Worm (Caenorhabditis elegans): Measurements from ENCODE around the gene R11A8.1.
A peak's percentile ranks its signal among the peaks of the same experiment; 100 is the strongest.

Gene R11A8.1

DNA sequence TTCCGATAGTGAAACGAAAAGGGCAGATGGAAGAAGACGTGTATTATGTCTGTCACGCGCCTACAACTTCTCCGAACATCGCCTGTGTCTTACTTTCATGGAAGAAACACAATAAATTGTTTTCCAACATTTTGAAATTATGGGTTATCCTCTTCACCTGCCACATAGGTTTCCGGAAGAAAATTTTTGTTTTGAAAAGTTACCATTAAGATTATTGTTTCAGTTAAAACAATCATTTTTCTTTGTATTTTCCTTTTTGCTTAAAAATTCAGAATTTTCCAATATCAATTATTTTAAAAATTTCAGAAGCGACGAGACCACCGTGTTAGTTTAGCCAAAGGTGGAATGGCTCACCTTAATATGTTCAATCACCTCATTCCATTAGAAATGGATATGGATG is 17.6 kb upstream of the R11A8.1 start, which contains the start of gene mask-1:
Gene mask-1 (plus strand): TSS at position 301 of the 400 bp plus-strand sequence.
- peak; percentile 23 for TF ChIP-seq blmp-1 (tag; optimal IDR thresholded peaks at IDR 0.05)
- no peak for TF ChIP-seq egl-27 (tag; optimal IDR thresholded peaks at IDR 0.05)

DNA sequence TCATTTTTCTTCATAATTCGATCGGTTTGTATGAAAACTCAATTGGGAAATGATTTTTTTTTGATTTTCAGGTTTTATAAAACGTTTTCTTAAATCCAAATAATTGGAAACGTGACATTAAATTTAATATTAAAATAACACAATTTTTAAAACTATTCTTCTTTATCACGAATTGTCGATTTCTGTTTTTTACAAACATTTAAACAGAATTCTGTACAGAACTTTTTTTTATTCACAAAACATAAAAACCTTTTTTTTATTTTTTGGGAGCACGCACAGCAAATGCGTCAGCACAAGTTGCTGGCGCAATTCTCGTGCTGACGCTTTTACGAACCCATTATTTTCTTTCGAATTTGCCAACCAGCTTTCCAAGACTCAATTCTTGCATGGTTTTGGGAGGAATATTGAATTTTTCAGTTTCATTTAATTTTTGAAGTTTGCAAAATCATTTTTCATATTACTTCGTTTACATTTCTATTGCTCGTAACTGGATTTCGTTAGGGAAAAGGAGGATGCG is 16.9 kb upstream of the R11A8.1 start, which contains the start of gene mpz-5:
Gene mpz-5 (minus strand): TSS at position 51 of the 517 bp plus-strand sequence.
- no peak for TF ChIP-seq sup-37 (GFP tag; optimal IDR thresholded peaks at IDR 0.05)
- peak; percentile 51 for TF ChIP-seq isw-1 (GFP tag; IDR thresholded peaks at IDR 0.05)
- TF ChIP-seq ceh-88 (GFP tag; IDR thresholded peaks at IDR 0.05), result peak; percentile 51
- no peak for TF ChIP-seq pqm-1 (tag; optimal IDR thresholded peaks at IDR 0.05)
- TF ChIP-seq zag-1 (tag; optimal IDR thresholded peaks at IDR 0.05), result no peak
- TF ChIP-seq grh-1 (GFP tag; IDR thresholded peaks at IDR 0.05), result peak; percentile 10; the same call in 1 of the 2 replicates
- TF ChIP-seq mep-1 (tag; optimal IDR thresholded peaks at IDR 0.05), result peak; percentile 96
- peak; percentile 34 for TF ChIP-seq fos-1 (tag; optimal IDR thresholded peaks at IDR 0.05)
- TF ChIP-seq nhr-20 (tag; optimal IDR thresholded peaks at IDR 0.05), result peak; percentile 79
- TF ChIP-seq aly-2 (tag; optimal IDR thresholded peaks at IDR 0.05), result no peak
- TF ChIP-seq aha-1 (tag; optimal IDR thresholded peaks at IDR 0.05), result no peak
- TF ChIP-seq nhr-71 (tag; optimal IDR thresholded peaks at IDR 0.05), result peak; percentile 88
- peak; percentile 39 for TF ChIP-seq C16A3.4 (tag; optimal IDR thresholded peaks at IDR 0.05)
- no peak for TF ChIP-seq unc-130 (tag; optimal IDR thresholded peaks at IDR 0.05)
- TF ChIP-seq ceh-8 (GFP tag; optimal IDR thresholded peaks at IDR 0.05), result peak; percentile 7
- no peak for TF ChIP-seq ceh-90 (tag; optimal IDR thresholded peaks at IDR 0.05)
- peak in 2 of 6 experiments; percentile 14 to 48 for TF ChIP-seq elt-3 (tag; optimal IDR thresholded peaks at IDR 0.05)
- TF ChIP-seq efl-3 (GFP tag; optimal IDR thresholded peaks at IDR 0.05), result no peak
- TF ChIP-seq egl-13 (tag; optimal IDR thresholded peaks at IDR 0.05), result peak; percentile 43
- no peak for TF ChIP-seq ets-5 (GFP tag; IDR thresholded peaks at IDR 0.05)
- no peak for TF ChIP-seq nhr-28 (tag; optimal IDR thresholded peaks at IDR 0.05)
- no peak for TF ChIP-seq fkh-4 (tag; optimal IDR thresholded peaks at IDR 0.05; ENCODE audit: borderline replicate concordance)
- TF ChIP-seq lir-3 (tag; optimal IDR thresholded peaks at IDR 0.05; ENCODE audit: poor library complexity), result peak; percentile 23
- peak; percentile 36 for TF ChIP-seq lin-13 (GFP tag; optimal IDR thresholded peaks at IDR 0.05)
- peak; percentile 79 for TF ChIP-seq lin-14 (GFP tag; optimal IDR thresholded peaks at IDR 0.05)
- TF ChIP-seq blmp-1 (tag; optimal IDR thresholded peaks at IDR 0.05), result peak; percentile 66
- peak; percentile 75 for TF ChIP-seq nhr-90 (tag; optimal IDR thresholded peaks at IDR 0.05; ENCODE audit: poor library complexity)
- TF ChIP-seq tbx-2 (tag; optimal IDR thresholded peaks at IDR 0.05), result peak; percentile 83
- no peak for TF ChIP-seq ceh-63 (GFP tag; optimal IDR thresholded peaks at IDR 0.05)
- TF ChIP-seq unc-30 (tag; optimal IDR thresholded peaks at IDR 0.05), result no peak
- TF ChIP-seq pax-3 (tag; optimal IDR thresholded peaks at IDR 0.05), result no peak
- TF ChIP-seq unc-98 (GFP tag; IDR thresholded peaks at IDR 0.05), result no peak
- TF ChIP-seq Y116A8C.19 (tag; optimal IDR thresholded peaks at IDR 0.05; ENCODE audit: borderline replicate concordance), result no peak
- no peak for TF ChIP-seq nhr-76 (tag; optimal IDR thresholded peaks at IDR 0.05)
- peak; percentile 47 for TF ChIP-seq lin-15B (tag; optimal IDR thresholded peaks at IDR 0.05)
- peak; percentile 87 for TF ChIP-seq rnt-1 (tag; optimal IDR thresholded peaks at IDR 0.05)
- TF ChIP-seq elt-2 (tag; optimal IDR thresholded peaks at IDR 0.05), result peak; percentile 47
- TF ChIP-seq dsc-1 (tag; optimal IDR thresholded peaks at IDR 0.05), result peak; percentile 77
- TF ChIP-seq nhr-85 (tag), result peak; percentile 77
- TF ChIP-seq nhr-19 (GFP tag; conservative IDR thresholded peaks at IDR 0.05), result peak; percentile 73
- TF ChIP-seq nhr-11 (tag; optimal IDR thresholded peaks at IDR 0.05), result no peak
- TF ChIP-seq lin-35 (GFP tag; optimal IDR thresholded peaks at IDR 0.05), result peak; percentile 75 to 80
- peak; percentile 61 for TF ChIP-seq unc-86 (tag; optimal IDR thresholded peaks at IDR 0.05)
- peak; percentile 43 for TF ChIP-seq F16B12.6 (tag; optimal IDR thresholded peaks at IDR 0.05)
- TF ChIP-seq sox-4 (tag; optimal IDR thresholded peaks at IDR 0.05), result peak; percentile 37
- TF ChIP-seq lsy-2 (tag; optimal IDR thresholded peaks at IDR 0.05), result peak; percentile 82 to 83
- TF ChIP-seq ces-1 (GFP tag; optimal IDR thresholded peaks at IDR 0.05), result no peak
- TF ChIP-seq unc-62 (GFP tag; optimal IDR thresholded peaks at IDR 0.05), result no peak
- peak; percentile 85 for TF ChIP-seq xbp-1 (tag; optimal IDR thresholded peaks at IDR 0.05)
- peak; percentile 45 for TF ChIP-seq skn-1 (tag; optimal IDR thresholded peaks at IDR 0.05)

All from whole organism, L1 larva.